Worm (Caenorhabditis elegans): ENCODE measurements around the gene T07A9.14.

T07A9.14 gene

ce11 chrIV:393409-393930, 7.0 kb downstream of the T07A9.14 start, which contains the start of the genes T07A9.15 and nog-1 (continued):
- TF ChIP-seq aly-2 (tag; optimal IDR thresholded peaks at IDR 0.05) (peak; percentile 37), elt-2 (tag; optimal IDR thresholded peaks at IDR 0.05) (peak; percentile 7), fkh-8 (tag; optimal IDR thresholded peaks at IDR 0.05) (peak; percentile 69), aha-1 (tag; optimal IDR thresholded peaks at IDR 0.05) (no peak), nhr-237 (tag; optimal IDR thresholded peaks at IDR 0.05) (peak; percentile 1), nhr-71 (tag; optimal IDR thresholded peaks at IDR 0.05) (peak; percentile 79), F16B12.6 (tag; optimal IDR thresholded peaks at IDR 0.05) (peak; percentile 98), lin-35 (GFP tag; optimal IDR thresholded peaks at IDR 0.05) (peak; percentile 80 to 87), C04F5.9 (tag; optimal IDR thresholded peaks at IDR 0.05) (peak; percentile 7), ztf-4 (tag; optimal IDR thresholded peaks at IDR 0.05) (peak; percentile 32), unc-62 (GFP tag; optimal IDR thresholded peaks at IDR 0.05) (no peak), alr-1 (tag; optimal IDR thresholded peaks at IDR 0.05; ENCODE audit: borderline replicate concordance) (no peak), C34B4.2 (tag; optimal IDR thresholded peaks at IDR 0.05) (no peak), dsc-1 (tag; optimal IDR thresholded peaks at IDR 0.05) (peak; percentile 49), lin-13 (GFP tag; optimal IDR thresholded peaks at IDR 0.05) (peak; percentile 44), mep-1 (tag; optimal IDR thresholded peaks at IDR 0.05) (peak; percentile 89), nhr-90 (tag; optimal IDR thresholded peaks at IDR 0.05; ENCODE audit: poor library complexity) (peak; percentile 68), unc-130 (tag; optimal IDR thresholded peaks at IDR 0.05) (peak; percentile 82), ama-1 (optimal IDR thresholded peaks at IDR 0.05) (no peak), nhr-12 (tag; optimal IDR thresholded peaks at IDR 0.05) (no peak), ets-5 (GFP tag; IDR thresholded peaks at IDR 0.05) (no peak), Y116A8C.19 (tag; optimal IDR thresholded peaks at IDR 0.05; ENCODE audit: borderline replicate concordance) (no peak), lir-3 (tag; optimal IDR thresholded peaks at IDR 0.05; ENCODE audit: poor library complexity) (peak; percentile 18), ces-1 (GFP tag; optimal IDR thresholded peaks at IDR 0.05) (no peak), tbx-2 (tag; optimal IDR thresholded peaks at IDR 0.05) (peak; percentile 71), unc-30 (tag; optimal IDR thresholded peaks at IDR 0.05) (no peak), dpl-1 (GFP tag; optimal IDR thresholded peaks at IDR 0.05) (peak; percentile 71 to 75 (median 73)), grh-1 (GFP tag; IDR thresholded peaks at IDR 0.05) (no peak), swsn-7 (tag; optimal IDR thresholded peaks at IDR 0.05) (peak; percentile 72), mdl-1 (tag; optimal IDR thresholded peaks at IDR 0.05) (peak in 1 of 2 experiments; percentile 59), fkh-4 (tag; optimal IDR thresholded peaks at IDR 0.05; ENCODE audit: borderline replicate concordance) (no peak), snu-23 (GFP tag; optimal IDR thresholded peaks at IDR 0.05) (peak; percentile 87)

ce11 chrIV:396373-396772, 9.9 kb downstream of the T07A9.14 start, which contains the start of gene rrp-8:
rrp-8 (plus strand) TSS chrIV:396545.
- TF ChIP-seq lin-13 (GFP tag; optimal IDR thresholded peaks at IDR 0.05) (no peak), nhr-237 (tag; optimal IDR thresholded peaks at IDR 0.05) (no peak), ama-1 (optimal IDR thresholded peaks at IDR 0.05) (peak; percentile 3), lin-15B (tag; optimal IDR thresholded peaks at IDR 0.05) (no peak), lsy-2 (tag; optimal IDR thresholded peaks at IDR 0.05) (peak in 1 of 2 experiments; percentile 20), nhr-85 (tag) (peak; percentile 36), unc-86 (tag; optimal IDR thresholded peaks at IDR 0.05) (no peak), zip-4 (GFP tag; optimal IDR thresholded peaks at IDR 0.05) (no peak), nhr-47 (tag; optimal IDR thresholded peaks at IDR 0.05) (peak; percentile 3), aly-2 (tag; optimal IDR thresholded peaks at IDR 0.05) (peak; percentile 73), vab-15 (tag; optimal IDR thresholded peaks at IDR 0.05) (no peak), blmp-1 (tag; optimal IDR thresholded peaks at IDR 0.05) (no peak), mdl-1 (tag; optimal IDR thresholded peaks at IDR 0.05) (no peak), ceh-88 (GFP tag; IDR thresholded peaks at IDR 0.05) (no peak), pax-3 (tag; optimal IDR thresholded peaks at IDR 0.05) (no peak), aha-1 (tag; optimal IDR thresholded peaks at IDR 0.05) (no peak), mab-9 (GFP tag; IDR thresholded peaks at IDR 0.05) (no peak), xbp-1 (tag; optimal IDR thresholded peaks at IDR 0.05) (no peak), mep-1 (tag; optimal IDR thresholded peaks at IDR 0.05) (no peak)

All from whole organism, L1 larva.